Fruit fly (Drosophila melanogaster): Measurements from ENCODE around the gene CG7443.

Gene CG7443

DNA sequence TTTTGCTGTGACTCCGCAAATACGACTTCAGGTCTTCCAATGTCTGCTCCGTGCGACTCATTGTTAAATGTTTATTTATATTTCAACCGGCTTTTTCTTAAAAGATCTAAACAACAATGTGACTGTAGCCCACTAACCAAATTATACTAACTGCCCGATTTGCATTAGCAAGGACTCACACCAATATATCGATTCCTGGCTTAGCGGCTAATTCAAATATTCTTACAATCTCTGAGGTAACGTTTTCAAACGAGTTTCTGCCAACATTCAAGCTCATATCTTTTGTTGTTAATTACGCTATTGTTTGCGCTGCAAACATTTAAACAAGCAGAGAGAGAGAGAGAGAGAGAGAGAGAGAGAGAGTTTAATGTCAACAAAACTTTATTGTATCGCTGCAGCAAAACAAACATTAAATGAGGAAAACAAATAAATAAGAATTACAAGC, 15.6 kb upstream of the CG7443 start, which contains the start of gene tex (continued):
- TF ChIP-seq CkIIα-i1 (GFP tag; IDR thresholded peaks at IDR 0.05), result no peak
- TF ChIP-seq lab (GFP tag; optimal IDR thresholded peaks at IDR 0.05), result no peak
- TF ChIP-seq kay (GFP tag; optimal IDR thresholded peaks at IDR 0.05), result peak; percentile 8
- no peak for TF ChIP-seq ranshi (GFP tag; IDR thresholded peaks at IDR 0.05)
- TF ChIP-seq Adf1 (GFP tag; IDR thresholded peaks at IDR 0.05), result no peak
- peak; percentile 27 for TF ChIP-seq CG12391 (tag; optimal IDR thresholded peaks at IDR 0.05)
- TF ChIP-seq toy (GFP tag; IDR thresholded peaks at IDR 0.05), result no peak
- TF ChIP-seq Drgx (GFP tag; IDR thresholded peaks at IDR 0.05), result no peak
- peak; percentile 55 for TF ChIP-seq nmo (GFP tag; optimal IDR thresholded peaks at IDR 0.05)
- peak; percentile 55 for TF ChIP-seq Lhr (GFP tag; optimal IDR thresholded peaks at IDR 0.05)
- no peak for TF ChIP-seq CG6175 (GFP tag; IDR thresholded peaks at IDR 0.05)
- TF ChIP-seq ken (GFP tag; IDR thresholded peaks at IDR 0.05), result no peak
- no peak for TF ChIP-seq cg (GFP tag; optimal IDR thresholded peaks at IDR 0.05)
- TF ChIP-seq jing (GFP tag; optimal IDR thresholded peaks at IDR 0.05), result no peak
- no peak for TF ChIP-seq CG6654 (GFP tag; optimal IDR thresholded peaks at IDR 0.05)
- TF ChIP-seq Tbp (GFP tag; optimal IDR thresholded peaks at IDR 0.05), result no peak
- peak; percentile 77 for TF ChIP-seq HLHmδ (GFP tag; optimal IDR thresholded peaks at IDR 0.05)
- TF ChIP-seq slbo (GFP tag; IDR thresholded peaks at IDR 0.05), result no peak
- no peak for TF ChIP-seq mam (GFP tag; optimal IDR thresholded peaks at IDR 0.05)
- TF ChIP-seq CG14860 (GFP tag; IDR thresholded peaks at IDR 0.05; ENCODE audit: partially characterized antibody), result no peak
- no peak for TF ChIP-seq B-H1 (GFP tag; IDR thresholded peaks at IDR 0.05)
- TF ChIP-seq trem (tag; optimal IDR thresholded peaks at IDR 0.05), result peak; percentile 79
- TF ChIP-seq nom (GFP tag; optimal IDR thresholded peaks at IDR 0.05), result no peak
- peak; percentile 41 for TF ChIP-seq Ets97D (GFP tag; optimal IDR thresholded peaks at IDR 0.05)
- peak; percentile 19 for TF ChIP-seq CTCF (GFP tag; optimal IDR thresholded peaks at IDR 0.05)
- peak; percentile 58 for TF ChIP-seq HmgZ (tag; optimal IDR thresholded peaks at IDR 0.05)
- TF ChIP-seq CG11723 (GFP tag; optimal IDR thresholded peaks at IDR 0.05), result peak; percentile 25
- TF ChIP-seq kah (GFP tag; optimal IDR thresholded peaks at IDR 0.05), result peak; percentile 17
- TF ChIP-seq wek (GFP tag; optimal IDR thresholded peaks at IDR 0.05), result peak; percentile 57
- peak; percentile 19 for TF ChIP-seq CG8388 (GFP tag; optimal IDR thresholded peaks at IDR 0.05)
- TF ChIP-seq otp (GFP tag; IDR thresholded peaks at IDR 0.05), result peak; percentile 29; the same call in 1 of the 3 replicates
- peak; percentile 71 for TF ChIP-seq CG4707 (GFP tag; optimal IDR thresholded peaks at IDR 0.05)
- no peak for TF ChIP-seq CG15011 (GFP tag; optimal IDR thresholded peaks at IDR 0.05)
- peak; percentile 68 for TF ChIP-seq CG15696 (tag; optimal IDR thresholded peaks at IDR 0.05)
- TF ChIP-seq hbn (GFP tag; IDR thresholded peaks at IDR 0.05; ENCODE audit: partially characterized antibody), result peak; percentile 28; the same call in 1 of the 2 replicates
- TF ChIP-seq CG5245 (GFP tag; optimal IDR thresholded peaks at IDR 0.05), result peak; percentile 10
- no peak for TF ChIP-seq Gug (GFP tag; IDR thresholded peaks at IDR 0.05)
- TF ChIP-seq CG2199 (GFP tag; IDR thresholded peaks at IDR 0.05), result no peak
- peak; percentile 47 for TF ChIP-seq CG31365 (tag; optimal IDR thresholded peaks at IDR 0.05)
- TF ChIP-seq CG4730 (GFP tag; IDR thresholded peaks at IDR 0.05), result no peak
- no peak for TF ChIP-seq Hey (tag; optimal IDR thresholded peaks at IDR 0.05)
- TF ChIP-seq CHES-1-like (GFP tag; optimal IDR thresholded peaks at IDR 0.05), result peak; percentile 44
- no peak for TF ChIP-seq lov (optimal IDR thresholded peaks at IDR 0.05)
- no peak for TF ChIP-seq lov (GFP tag; IDR thresholded peaks at IDR 0.05)
- no peak for TF ChIP-seq Bteb2 (GFP tag; optimal IDR thresholded peaks at IDR 0.05)
- no peak for TF ChIP-seq corto (GFP tag; optimal IDR thresholded peaks at IDR 0.05)
- no peak for TF ChIP-seq psq (GFP tag; optimal IDR thresholded peaks at IDR 0.05)
- no peak for TF ChIP-seq Antp (GFP tag; optimal IDR thresholded peaks at IDR 0.05)
- TF ChIP-seq gcm2 (GFP tag; optimal IDR thresholded peaks at IDR 0.05), result no peak
- peak; percentile 29 for TF ChIP-seq org-1 (GFP tag; optimal IDR thresholded peaks at IDR 0.05)
- no peak for TF ChIP-seq h (optimal IDR thresholded peaks at IDR 0.05)
- no peak for TF ChIP-seq ftz-f1 (GFP tag; optimal IDR thresholded peaks at IDR 0.05)
- TF ChIP-seq CG10959 (GFP tag; IDR thresholded peaks at IDR 0.05), result no peak
